Worm (Caenorhabditis elegans): ENCODE results near the gene lgl-1.

Gene lgl-1

ce11 chrX:815929-816328 is 55.0 kb downstream of the lgl-1 start, which contains the start of gene ifd-2 (continued):
- TF ChIP-seq unc-39 (tag; optimal IDR thresholded peaks at IDR 0.05), result no peak
- no peak for TF ChIP-seq jun-1 (tag; optimal IDR thresholded peaks at IDR 0.05)
- TF ChIP-seq nhr-28 (tag; optimal IDR thresholded peaks at IDR 0.05), result peak; percentile 53
- no peak for TF ChIP-seq saeg-2 (GFP tag; IDR thresholded peaks at IDR 0.05)
- TF ChIP-seq ceh-62 (tag; optimal IDR thresholded peaks at IDR 0.05), result no peak
- peak; percentile 12 for TF ChIP-seq nhr-102 (tag; optimal IDR thresholded peaks at IDR 0.05)
- peak; percentile 1 for TF ChIP-seq mes-2 (tag; optimal IDR thresholded peaks at IDR 0.05; ENCODE audit: poor library complexity, severe bottlenecking)
- no peak for TF ChIP-seq hlh-30 (tag; optimal IDR thresholded peaks at IDR 0.05; ENCODE audit: insufficient read depth)
- peak; percentile 48 for TF ChIP-seq hlh-11 (tag; optimal IDR thresholded peaks at IDR 0.05)
- no peak for TF ChIP-seq zip-11 (GFP tag; IDR thresholded peaks at IDR 0.05)
- no peak for TF ChIP-seq ctbp-1 (GFP tag; IDR thresholded peaks at IDR 0.05)
- TF ChIP-seq zip-2 (tag; optimal IDR thresholded peaks at IDR 0.05), result no peak
- TF ChIP-seq skn-1 (tag; optimal IDR thresholded peaks at IDR 0.05), result no peak
- no peak for TF ChIP-seq T26A8.4 (GFP tag; IDR thresholded peaks at IDR 0.05)
- no peak for TF ChIP-seq unc-130 (GFP tag; optimal IDR thresholded peaks at IDR 0.05)
- TF ChIP-seq lsy-2 (tag; optimal IDR thresholded peaks at IDR 0.05), result no peak
- no peak for TF ChIP-seq lim-7 (GFP tag; IDR thresholded peaks at IDR 0.05)
- TF ChIP-seq Y48G9A.11 (GFP tag; IDR thresholded peaks at IDR 0.05), result no peak
- no peak for TF ChIP-seq sdz-12 (GFP tag; optimal IDR thresholded peaks at IDR 0.05)
- no peak for TF ChIP-seq daf-8 (GFP tag; IDR thresholded peaks at IDR 0.05)
- no peak for TF ChIP-seq ceh-32 (tag; optimal IDR thresholded peaks at IDR 0.05; ENCODE audit: poor library complexity)
- no peak for TF ChIP-seq pha-4 (GFP tag; IDR thresholded peaks at IDR 0.05)
- TF ChIP-seq pha-4 (tag; optimal IDR thresholded peaks at IDR 0.05), result no peak
- no peak for TF ChIP-seq zfp-3 (GFP tag; conservative IDR thresholded peaks at IDR 0.05)
- no peak for TF ChIP-seq nhr-10 (tag; optimal IDR thresholded peaks at IDR 0.05)
- TF ChIP-seq daf-16 (GFP tag; optimal IDR thresholded peaks at IDR 0.05), result no peak
- peak; percentile 55 for TF ChIP-seq daf-16 (tag; optimal IDR thresholded peaks at IDR 0.05)
- TF ChIP-seq nhr-77 (tag; optimal IDR thresholded peaks at IDR 0.05), result no peak
- no peak for TF ChIP-seq nhr-41 (GFP tag; IDR thresholded peaks at IDR 0.05)
- TF ChIP-seq attf-4 (tag; optimal IDR thresholded peaks at IDR 0.05), result no peak
- no peak for TF ChIP-seq F10B5.3 (tag; optimal IDR thresholded peaks at IDR 0.05)
- peak; percentile 69 for TF ChIP-seq dmd-6 (GFP tag; IDR thresholded peaks at IDR 0.05)
- TF ChIP-seq daf-19 (GFP tag; conservative IDR thresholded peaks at IDR 0.05), result no peak
- TF ChIP-seq nhr-6 (tag; optimal IDR thresholded peaks at IDR 0.05), result no peak
- TF ChIP-seq ces-1 (GFP tag; optimal IDR thresholded peaks at IDR 0.05), result no peak
- TF ChIP-seq R02D3.7 (tag; optimal IDR thresholded peaks at IDR 0.05), result no peak
- no peak for TF ChIP-seq dmd-9 (GFP tag; IDR thresholded peaks at IDR 0.05)
- TF ChIP-seq nhr-76 (tag; optimal IDR thresholded peaks at IDR 0.05), result no peak
- TF ChIP-seq D1046.2 (GFP tag; IDR thresholded peaks at IDR 0.05), result no peak
- no peak for TF ChIP-seq mep-1 (tag; optimal IDR thresholded peaks at IDR 0.05)
- TF ChIP-seq dpl-1 (GFP tag; optimal IDR thresholded peaks at IDR 0.05), result no peak
- TF ChIP-seq F37D6.2 (tag; optimal IDR thresholded peaks at IDR 0.05), result no peak
- no peak for TF ChIP-seq lin-15B (tag; optimal IDR thresholded peaks at IDR 0.05)
- peak; percentile 73 for TF ChIP-seq php-3 (GFP tag; IDR thresholded peaks at IDR 0.05)
- no peak for TF ChIP-seq fos-1 (tag; optimal IDR thresholded peaks at IDR 0.05)
- TF ChIP-seq lin-29 (GFP tag; IDR thresholded peaks at IDR 0.05), result no peak

Data from whole organism, L4 larva.